Fruit fly (Drosophila melanogaster) whole organism, embryonic: ENCODE results near the gene CG32564.

ENCODE experiments used
- Adf1 ChIP-seq: fragments of 200-800 bp; sonication (Bioruptor generic); IDR thresholded peaks from 2 replicates; pipeline ENCODE4 v1.3.6; 2022; ENCODE audit warnings: missing biosample characterization, missing genetic modification characterization
- Antp ChIP-seq: fragments of 200-800 bp; sonication (Bioruptor generic); optimal IDR thresholded peaks from 3 replicates; lab custom pipeline; 2016; ENCODE audit warnings: missing biosample characterization, missing genetic modification characterization
- Asciz ChIP-seq: fragments of 200-800 bp; sonication (Bioruptor generic); optimal IDR thresholded peaks from 2 replicates; lab custom pipeline; 2017; ENCODE audit warnings: missing biosample characterization, mild to moderate bottlenecking, missing genetic modification characterization, missing genetic modification reagents
- Bdp1 ChIP-seq: fragments of 200-800 bp; sonication (Bioruptor generic); optimal IDR thresholded peaks from 3 replicates; lab custom pipeline; 2016; ENCODE audit warnings: missing biosample characterization, missing genetic modification characterization
- Blimp-1 ChIP-seq: fragments of 200-800 bp; sonication (Bioruptor generic); optimal IDR thresholded peaks from 3 replicates; lab custom pipeline; 2018; ENCODE audit warnings: missing biosample characterization, missing genetic modification characterization, mild to moderate bottlenecking, moderate library complexity, missing genetic modification reagents
- CG10462 ChIP-seq: fragments of 200-800 bp; sonication (Bioruptor generic); optimal IDR thresholded peaks from 2 replicates; lab custom pipeline; 2016; ENCODE audit warnings: missing biosample characterization, missing genetic modification characterization
- CG11247 ChIP-seq: fragments of 200-800 bp; sonication (Bioruptor generic); IDR thresholded peaks from 2 replicates; pipeline ENCODE4 v1.3.6; 2022; ENCODE audit warnings: missing biosample characterization, missing genetic modification characterization
- CG11456 ChIP-seq: fragments of 200-800 bp; sonication (Bioruptor generic); IDR thresholded peaks from 3 replicates; pipeline ENCODE4 v1.3.6; 2022; ENCODE audit warnings: missing biosample characterization, missing genetic modification characterization
- CG11504 ChIP-seq: fragments of 200-800 bp; sonication (Bioruptor generic); optimal IDR thresholded peaks from 3 replicates; lab custom pipeline; 2019; ENCODE audit warnings: missing biosample characterization, mild to moderate bottlenecking, missing genetic modification characterization, moderate library complexity
- CG12071 ChIP-seq: fragments of 200-800 bp; sonication (Bioruptor generic); optimal IDR thresholded peaks from 3 replicates; lab custom pipeline; 2018; ENCODE audit warnings: missing biosample characterization, mild to moderate bottlenecking, missing genetic modification characterization
- CG14965 ChIP-seq: fragments of 200-800 bp; sonication (Bioruptor generic); optimal IDR thresholded peaks from 2 replicates; lab custom pipeline; 2016; ENCODE audit warnings: missing biosample characterization, missing genetic modification characterization, borderline replicate concordance
- CG15269 ChIP-seq: fragments of 200-800 bp; sonication (Bioruptor generic); optimal IDR thresholded peaks from 2 replicates; lab custom pipeline; 2018; ENCODE audit warnings: missing biosample characterization, mild to moderate bottlenecking, missing genetic modification characterization, moderate library complexity
- CG15514 ChIP-seq: fragments of 200-800 bp; sonication (Bioruptor generic); optimal IDR thresholded peaks from 3 replicates; lab custom pipeline; 2017; ENCODE audit warnings: missing biosample characterization, missing genetic modification characterization, mild to moderate bottlenecking, moderate library complexity, missing genetic modification reagents
- CG17802 ChIP-seq: fragments of 200-800 bp; sonication (Bioruptor generic); optimal IDR thresholded peaks from 2 replicates; lab custom pipeline; 2018; ENCODE audit warnings: missing biosample characterization, mild to moderate bottlenecking, missing genetic modification characterization, moderate library complexity
- CG17829 ChIP-seq: fragments of 200-800 bp; optimal IDR thresholded peaks from 2 replicates; lab custom pipeline; 2019; ENCODE audit warnings: missing biosample characterization, mild to moderate bottlenecking, missing genetic modification characterization, moderate library complexity
- CG31365 ChIP-seq: fragments of 200-800 bp; sonication (Bioruptor generic); optimal IDR thresholded peaks from 2 replicates; lab custom pipeline; 2018; ENCODE audit warnings: missing biosample characterization, mild to moderate bottlenecking, missing genetic modification characterization
- CG6765 ChIP-seq: fragments of 200-800 bp; sonication (Bioruptor generic); optimal IDR thresholded peaks from 3 replicates; lab custom pipeline; 2017; ENCODE audit warnings: missing biosample characterization, mild to moderate bottlenecking, missing genetic modification characterization
- CG9876 ChIP-seq: fragments of 200-800 bp; sonication (Bioruptor generic); optimal IDR thresholded peaks from 2 replicates; lab custom pipeline; 2016; ENCODE audit warnings: missing biosample characterization, missing genetic modification characterization
- Dip3 ChIP-seq: fragments of 200-800 bp; sonication (Bioruptor generic); optimal IDR thresholded peaks from 3 replicates; lab custom pipeline; 2016; ENCODE audit warnings: missing biosample characterization, missing genetic modification characterization
- Fer1 ChIP-seq: fragments of 200-800 bp; sonication (Bioruptor generic); optimal IDR thresholded peaks from 2 replicates; lab custom pipeline; 2017; ENCODE audit warnings: missing biosample characterization, mild to moderate bottlenecking, missing genetic modification characterization
- Fer3 ChIP-seq: fragments of 200-800 bp; sonication (Bioruptor generic); optimal IDR thresholded peaks from 2 replicates; lab custom pipeline; 2018; ENCODE audit warnings: missing biosample characterization, mild to moderate bottlenecking, missing genetic modification characterization, moderate library complexity
- Gsc ChIP-seq: fragments of 200-800 bp; sonication (Bioruptor generic); IDR thresholded peaks from 2 replicates; pipeline ENCODE4 v1.3.6; 2022; ENCODE audit warnings: missing biosample characterization, missing genetic modification characterization
- Hand ChIP-seq: fragments of 200-800 bp; sonication (Bioruptor generic); optimal IDR thresholded peaks from 2 replicates; lab custom pipeline; 2017; ENCODE audit warnings: mild to moderate bottlenecking, missing biosample characterization, missing genetic modification reagents, missing genetic modification characterization
- Hr39 ChIP-seq: fragments of >200 bp; optimal IDR thresholded peaks from 2 replicates; lab custom pipeline; 2017
- Hsf ChIP-seq: fragments of 200-800 bp; sonication (Bioruptor generic); optimal IDR thresholded peaks from 3 replicates; lab custom pipeline; 2016; ENCODE audit warnings: missing biosample characterization, missing genetic modification characterization
- MBD-R2 ChIP-seq: fragments of 200-800 bp; sonication (Bioruptor generic); IDR thresholded peaks from 2 replicates; pipeline ENCODE4 v1.3.6; 2022; ENCODE audit warnings: missing biosample characterization, missing genetic modification characterization
- Oli ChIP-seq: fragments of 200-800 bp; sonication (Bioruptor generic); optimal IDR thresholded peaks from 2 replicates; lab custom pipeline; 2018; ENCODE audit warnings: missing biosample characterization, mild to moderate bottlenecking, missing genetic modification characterization, moderate library complexity
- Rfx ChIP-seq: fragments of 200-800 bp; sonication (Bioruptor generic); IDR thresholded peaks from 2 replicates; pipeline ENCODE4 v1.3.6; 2022; ENCODE audit warnings: missing biosample characterization, missing genetic modification characterization
- Sin3A ChIP-seq: fragments of >200 bp; optimal IDR thresholded peaks from 2 replicates; lab custom pipeline; 2018
- Tbp ChIP-seq: fragments of >200 bp; optimal IDR thresholded peaks from 2 replicates; lab custom pipeline; 2018; ENCODE audit warnings: missing biosample characterization, missing genetic modification characterization
- abd-A ChIP-seq: fragments of 200-800 bp; sonication (Bioruptor generic); optimal IDR thresholded peaks from 3 replicates; lab custom pipeline; 2019; ENCODE audit warnings: missing biosample characterization, mild to moderate bottlenecking, missing genetic modification characterization, moderate library complexity
- ap ChIP-seq: fragments of 200-800 bp; sonication (Bioruptor generic); IDR thresholded peaks from 2 replicates; pipeline ENCODE4 v1.3.6; 2022; ENCODE audit warnings: missing biosample characterization, missing genetic modification characterization
- ase ChIP-seq: fragments of 200-800 bp; sonication (Bioruptor generic); IDR thresholded peaks from 3 replicates; pipeline ENCODE4 v1.3.6; 2022; ENCODE audit warnings: missing biosample characterization, missing genetic modification characterization
- btn ChIP-seq: fragments of 200-800 bp; sonication (Bioruptor generic); optimal IDR thresholded peaks from 2 replicates; lab custom pipeline; 2016; ENCODE audit warnings: missing biosample characterization, missing genetic modification characterization
- ci ChIP-seq: fragments of 200-800 bp; sonication (Bioruptor generic); IDR thresholded peaks from 3 replicates; pipeline ENCODE4 v1.3.6; 2022; ENCODE audit warnings: missing biosample characterization, missing genetic modification characterization
- crc ChIP-seq: fragments of 200-800 bp; sonication (Bioruptor generic); optimal IDR thresholded peaks from 2 replicates; lab custom pipeline; 2016; ENCODE audit warnings: missing biosample characterization, missing genetic modification characterization
- crol ChIP-seq: fragments of 200-800 bp; sonication (Bioruptor generic); IDR thresholded peaks from 2 replicates; pipeline ENCODE4 v1.3.6; 2022; ENCODE audit warnings: missing biosample characterization, missing genetic modification characterization
- emc ChIP-seq: fragments of 200-800 bp; sonication (Bioruptor generic); optimal IDR thresholded peaks from 2 replicates; lab custom pipeline; 2016; ENCODE audit warnings: missing biosample characterization, missing genetic modification characterization
- eyg ChIP-seq: fragments of 200-800 bp; sonication (Bioruptor generic); optimal IDR thresholded peaks from 3 replicates; lab custom pipeline; 2016; ENCODE audit warnings: missing biosample characterization, missing genetic modification characterization
- gce ChIP-seq: fragments of 200-800 bp; sonication (Bioruptor generic); IDR thresholded peaks from 3 replicates; pipeline ENCODE4 v1.3.6; 2022; ENCODE audit warnings: missing biosample characterization, missing genetic modification characterization
- ham ChIP-seq: fragments of 200-800 bp; sonication (Bioruptor generic); IDR thresholded peaks from 2 replicates; pipeline ENCODE4 v1.3.6; 2022; ENCODE audit warnings: missing biosample characterization, missing genetic modification characterization
- her ChIP-seq: fragments of 200-800 bp; sonication (Bioruptor generic); optimal IDR thresholded peaks from 2 replicates; lab custom pipeline; 2016; ENCODE audit warnings: missing biosample characterization, missing genetic modification characterization
- jigr1 ChIP-seq: fragments of 200-800 bp; sonication (Bioruptor generic); IDR thresholded peaks from 3 replicates; pipeline ENCODE4 v1.3.6; 2022; ENCODE audit warnings: missing biosample characterization, missing genetic modification characterization
- knrl ChIP-seq: fragments of 200-800 bp; sonication (Bioruptor generic); IDR thresholded peaks from 3 replicates; pipeline ENCODE4 v1.3.6; 2022; ENCODE audit warnings: missing biosample characterization, missing genetic modification characterization; ENCODE audit not compliant: partially characterized antibody
- mirr ChIP-seq: fragments of 200-800 bp; sonication (Bioruptor generic); optimal IDR thresholded peaks from 3 replicates; lab custom pipeline; 2018; ENCODE audit warnings: missing biosample characterization, mild to moderate bottlenecking, missing genetic modification characterization
- pb ChIP-seq: fragments of 200-800 bp; sonication (Bioruptor generic); optimal IDR thresholded peaks from 3 replicates; lab custom pipeline; 2016; ENCODE audit warnings: missing biosample characterization, missing genetic modification characterization
- prd ChIP-seq, 3 experiments: fragments of >200 bp in 2 of 3; fragments of 200-800 bp in 1 of 3; sonication (Bioruptor generic) in 1 of 3; optimal IDR thresholded peaks in 2 of 3; IDR thresholded peaks in 1 of 3; 2 replicates in 2 of 3; 3 replicates in 1 of 3; pipeline versions ENCODE4 v1.3.6 to Lab custom; 2017 to 2022; ENCODE audit warnings: missing biosample characterization in 1 of 3, missing genetic modification characterization in 1 of 3
- rib ChIP-seq: fragments of 200-800 bp; sonication (Bioruptor generic); IDR thresholded peaks from 2 replicates; pipeline ENCODE4 v1.3.6; 2022; ENCODE audit warnings: missing biosample characterization, missing genetic modification characterization
- sens ChIP-seq: fragments of 200-800 bp; sonication (Bioruptor generic); peaks from one replicate; lab custom pipeline; 2016; ENCODE audit warnings: missing biosample characterization, missing genetic modification characterization
- ssp ChIP-seq: fragments of 200-800 bp; sonication (Bioruptor generic); IDR thresholded peaks from 2 replicates; pipeline ENCODE4 v1.3.6; 2022; ENCODE audit warnings: missing biosample characterization, missing genetic modification characterization
- trh ChIP-seq: fragments of 200-800 bp; sonication (Bioruptor generic); optimal IDR thresholded peaks from 2 replicates; lab custom pipeline; 2016; ENCODE audit warnings: missing biosample characterization, missing genetic modification characterization
- vfl ChIP-seq: fragments of 200-800 bp; sonication (Bioruptor generic); optimal IDR thresholded peaks from 2 replicates; lab custom pipeline; 2016; ENCODE audit warnings: missing biosample characterization, missing genetic modification characterization

The CG32564 gene

DNA sequence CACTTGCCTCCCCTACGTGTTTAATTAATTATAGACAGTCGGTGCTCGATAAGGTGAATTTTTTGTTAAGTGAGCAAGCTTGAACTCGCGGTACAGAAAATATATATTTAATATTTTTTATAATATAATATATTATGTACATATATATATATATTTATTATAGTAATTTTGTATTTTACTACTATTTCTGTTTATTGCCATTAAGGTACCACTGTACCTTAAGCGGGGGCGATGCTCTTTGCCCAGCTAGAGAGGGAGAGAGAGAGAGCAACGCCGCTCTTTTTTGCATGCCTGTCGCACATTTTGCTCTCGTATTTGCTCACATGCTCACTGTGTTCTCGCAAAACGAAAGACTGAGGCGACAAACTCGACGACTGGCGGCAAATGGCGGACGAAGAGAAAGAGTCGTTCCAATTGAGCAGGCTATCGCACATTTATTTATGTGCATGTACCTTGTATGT is 35.7 kb upstream of the CG32564 start (continued):
- TF ChIP-seq CG17802 (no peak), Hsf (GFP tag; lab: Kevin White, UChicago) (no peak), CG11504 (peak; percentile 56), crc (GFP tag; lab: Kevin White, UChicago) (no peak), Tbp (GFP tag; lab: Kevin White, UChicago) (no peak), crol (GFP tag; lab: Robert Waterston, UW) (no peak), CG17829 (tag; lab: Kevin White, UChicago) (peak; percentile 26), CG11456 (GFP tag; lab: Robert Waterston, UW) (no peak), Hand (GFP tag; lab: Kevin White, UChicago) (peak; percentile 37), Gsc (GFP tag; lab: Robert Waterston, UW) (no peak), Fer1 (peak; percentile 61), MBD-R2 (GFP tag; lab: Robert Waterston, UW) (peak; percentile 24; the same call in 1 of the 2 replicates), mirr (GFP tag; lab: Kevin White, UChicago) (no peak), pb (no peak), btn (GFP tag; lab: Kevin White, UChicago) (no peak), jigr1 (no peak), rib (GFP tag; lab: Robert Waterston, UW) (0 out of 2 replicates have a peak, but pooled peaks have one; percentile 16), ap (GFP tag; lab: Robert Waterston, UW) (no peak), Blimp-1 (GFP tag; lab: Kevin White, UChicago) (peak; percentile 2), emc (GFP tag; lab: Kevin White, UChicago) (no peak), CG12071 (GFP tag; lab: Kevin White, UChicago) (no peak), CG11247 (GFP tag; lab: Robert Waterston, UW) (peak; percentile 63; the same call in 1 of the 2 replicates), CG31365 (tag; lab: Kevin White, UChicago) (no peak), ham (GFP tag; lab: Robert Waterston, UW) (no peak), ase (GFP tag; lab: Robert Waterston, UW) (no peak), Oli (tag; lab: Kevin White, UChicago) (peak; percentile 47), CG6765 (GFP tag; lab: Kevin White, UChicago) (peak; percentile 24), Asciz (GFP tag; lab: Kevin White, UChicago) (no peak), ci (0 out of 3 replicates have a peak, but pooled peaks have one; percentile 24), Antp (GFP tag; lab: Kevin White, UChicago) (no peak), knrl (GFP tag; lab: Robert Waterston, UW) (no peak), Rfx (GFP tag; lab: Robert Waterston, UW) (peak; percentile 71), CG10462 (GFP tag; lab: Kevin White, UChicago) (no peak), CG14965 (no peak), ssp (GFP tag; lab: Robert Waterston, UW) (0 out of 2 replicates have a peak, but pooled peaks have one; percentile 14), Hr39 (lab: Kevin White, UChicago) (no peak), Fer3 (peak; percentile 58), Sin3A (lab: Kevin White, UChicago) (no peak), her (GFP tag; lab: Kevin White, UChicago) (no peak), gce (GFP tag; lab: Robert Waterston, UW) (no peak), CG9876 (GFP tag; lab: Kevin White, UChicago) (no peak), Adf1 (no peak; the same call in 1 of the 2 replicates), sens (GFP tag; lab: Kevin White, UChicago) (no peak), trh (GFP tag; lab: Kevin White, UChicago) (no peak), CG15269 (peak; percentile 73), prd (optimal IDR thresholded peaks at IDR 0.05; lab: Kevin White, UChicago) (no peak), prd (GFP tag; IDR thresholded peaks at IDR 0.05; lab: Robert Waterston, UW) (peak; percentile 74), Bdp1 (no peak), eyg (GFP tag; lab: Kevin White, UChicago) (no peak), Dip3 (GFP tag; lab: Kevin White, UChicago) (no peak), CG15514 (GFP tag; lab: Kevin White, UChicago) (peak; percentile 44), abd-A (tag; lab: Kevin White, UChicago) (no peak), vfl (GFP tag; lab: Kevin White, UChicago) (no peak)
